Fruit fly (Drosophila melanogaster) whole organism, embryonic: ENCODE data around the gene CG16985.

Source experiments
- CG14965 ChIP-seq: fragments of 200-800 bp; sonication (Bioruptor generic); optimal IDR thresholded peaks from 2 replicates; lab custom pipeline; 2016; ENCODE audit warnings: missing biosample characterization, missing genetic modification characterization, borderline replicate concordance
- CG18011 ChIP-seq: fragments of 200-800 bp; sonication (Bioruptor generic); optimal IDR thresholded peaks from 2 replicates; lab custom pipeline; 2017; ENCODE audit warnings: missing biosample characterization, missing genetic modification characterization, mild to moderate bottlenecking, moderate library complexity, missing genotype
- CG2129 ChIP-seq: fragments of 200-800 bp; sonication (Bioruptor generic); IDR thresholded peaks from 2 replicates; pipeline ENCODE4 v1.3.6; 2022; ENCODE audit warnings: missing biosample characterization, missing genetic modification characterization; ENCODE audit not compliant: partially characterized antibody
- Kr ChIP-seq: fragments of 200-800 bp; sonication (Bioruptor generic); optimal IDR thresholded peaks from 2 replicates; lab custom pipeline; 2017; ENCODE audit warnings: missing biosample characterization, mild to moderate bottlenecking, missing genetic modification characterization
- gem ChIP-seq: fragments of 200-800 bp; sonication (Bioruptor generic); optimal IDR thresholded peaks from 2 replicates; lab custom pipeline; 2019; ENCODE audit warnings: missing biosample characterization, mild to moderate bottlenecking, missing genetic modification characterization, moderate library complexity
- vnd ChIP-seq: fragments of 200-800 bp; sonication (Bioruptor generic); IDR thresholded peaks from 3 replicates; pipeline ENCODE4 v1.3.6; 2022; ENCODE audit warnings: missing biosample characterization, missing genetic modification characterization; ENCODE audit not compliant: partially characterized antibody
- zfh2 ChIP-seq: fragments of 200-800 bp; sonication (Bioruptor generic); optimal IDR thresholded peaks from 2 replicates; lab custom pipeline; 2016; ENCODE audit warnings: missing biosample characterization, missing genetic modification characterization

dm6 chr3L:2566029-2566428, 33.1 kb upstream of the CG16985 start:
- TF ChIP-seq zfh2 (GFP tag; lab: Kevin White, UChicago) (no peak), gem (tag; lab: Kevin White, UChicago) (no peak), vnd (GFP tag; lab: Robert Waterston, UW) (no peak), Kr (no peak), CG18011 (GFP tag; lab: Kevin White, UChicago) (no peak), CG14965 (GFP tag; lab: Kevin White, UChicago) (no peak), CG2129 (GFP tag; lab: Robert Waterston, UW) (no peak)
